Worm (Caenorhabditis elegans) whole organism, late embryonic: ENCODE measurements around the gene F58H1.8.

Source experiments
- C08G9.2 ChIP-seq: sonication (generic microtip); optimal IDR thresholded peaks from 2 replicates; lab custom pipeline; 2016; ENCODE audit warnings: mild to moderate bottlenecking, missing genetic modification characterization, moderate library complexity, missing compliant biosample characterization
- C38D4.7 ChIP-seq: fragments of 200-800 bp; sonication (Bioruptor generic); optimal IDR thresholded peaks from 2 replicates; lab custom pipeline; 2018; ENCODE audit warnings: mild to moderate bottlenecking, missing genetic modification characterization, moderate library complexity, missing compliant biosample characterization
- F13H6.1 ChIP-seq: sonication (generic microtip); optimal IDR thresholded peaks from 2 replicates; lab custom pipeline; 2016; ENCODE audit warnings: missing genetic modification characterization, missing compliant biosample characterization
- Y22D7AL.16 ChIP-seq: sonication (generic microtip); optimal IDR thresholded peaks from 2 replicates; lab custom pipeline; 2016; ENCODE audit warnings: missing genetic modification characterization, missing compliant biosample characterization
- ama-1 ChIP-seq: fragments of 150-350 bp; optimal IDR thresholded peaks from 2 replicates; lab custom pipeline; 2014
- ceh-14 ChIP-seq: sonication (generic microtip); optimal IDR thresholded peaks from 2 replicates; lab custom pipeline; 2016; ENCODE audit warnings: missing genotype, missing genetic modification characterization, missing compliant biosample characterization
- ceh-2 ChIP-seq: sonication (generic microtip); optimal IDR thresholded peaks from 2 replicates; lab custom pipeline; 2016; ENCODE audit warnings: missing genotype, missing genetic modification characterization, missing compliant biosample characterization
- ceh-24 ChIP-seq: sonication (generic microtip); optimal IDR thresholded peaks from 2 replicates; lab custom pipeline; 2016; ENCODE audit warnings: mild to moderate bottlenecking, missing genetic modification characterization, missing compliant biosample characterization
- ceh-30 ChIP-seq: fragments of 150-350 bp; optimal IDR thresholded peaks from 2 replicates; lab custom pipeline; 2014; ENCODE audit warnings: missing biosample characterization, missing genetic modification characterization
- ceh-31 ChIP-seq: sonication (generic microtip); optimal IDR thresholded peaks from 2 replicates; lab custom pipeline; 2016; ENCODE audit warnings: missing genetic modification characterization, missing compliant biosample characterization
- ceh-34 ChIP-seq: sonication (generic microtip); optimal IDR thresholded peaks from 2 replicates; lab custom pipeline; 2016; ENCODE audit warnings: mild to moderate bottlenecking, missing genetic modification characterization, missing compliant biosample characterization
- ceh-48 ChIP-seq: sonication (generic microtip); optimal IDR thresholded peaks from 2 replicates; lab custom pipeline; 2016; ENCODE audit warnings: missing genetic modification characterization, inconsistent platforms, missing compliant biosample characterization
- ceh-6 ChIP-seq: fragments of 200-800 bp; sonication (Bioruptor generic); optimal IDR thresholded peaks from 2 replicates; lab custom pipeline; 2018; ENCODE audit warnings: mild to moderate bottlenecking, missing genetic modification characterization, missing compliant biosample characterization
- dve-1 ChIP-seq: sonication (generic microtip); optimal IDR thresholded peaks from 2 replicates; lab custom pipeline; 2017; ENCODE audit warnings: antibody characterized with exemption, mild to moderate bottlenecking, missing genetic modification characterization, missing compliant biosample characterization
- elt-2 ChIP-seq: sonication (generic microtip); optimal IDR thresholded peaks from 2 replicates; lab custom pipeline; 2016; ENCODE audit warnings: missing genetic modification reagents, missing genetic modification characterization, missing compliant biosample characterization
- elt-4 ChIP-seq: sonication (generic microtip); optimal IDR thresholded peaks from 2 replicates; lab custom pipeline; 2016; ENCODE audit warnings: missing genetic modification characterization, missing compliant biosample characterization
- ets-4 ChIP-seq: sonication (generic microtip); optimal IDR thresholded peaks from 2 replicates; lab custom pipeline; 2016; ENCODE audit warnings: missing genetic modification characterization, missing compliant biosample characterization
- eyg-1 ChIP-seq: sonication (generic microtip); optimal IDR thresholded peaks from 2 replicates; lab custom pipeline; 2016; ENCODE audit warnings: missing genotype, missing genetic modification characterization, missing compliant biosample characterization
- fax-1 ChIP-seq: sonication (generic microtip); optimal IDR thresholded peaks from 2 replicates; lab custom pipeline; 2016; ENCODE audit warnings: missing genotype, missing genetic modification characterization, missing compliant biosample characterization
- fkh-10 ChIP-seq: fragments of 150-350 bp; optimal IDR thresholded peaks from 2 replicates; lab custom pipeline; 2014; ENCODE audit warnings: missing biosample characterization, missing genetic modification reagents, missing genetic modification characterization
- fkh-6 ChIP-seq: sonication (generic microtip); optimal IDR thresholded peaks from 2 replicates; lab custom pipeline; 2016; ENCODE audit warnings: missing genetic modification characterization, missing compliant biosample characterization
- gmeb-2 ChIP-seq: sonication (generic microtip); optimal IDR thresholded peaks from 2 replicates; lab custom pipeline; 2016; ENCODE audit warnings: missing genetic modification characterization, inconsistent platforms, missing compliant biosample characterization
- hlh-8 ChIP-seq: sonication (generic microtip); optimal IDR thresholded peaks from 2 replicates; lab custom pipeline; 2016; ENCODE audit warnings: missing genotype, missing genetic modification characterization, missing compliant biosample characterization
- lim-6 ChIP-seq: sonication (generic microtip); optimal IDR thresholded peaks from 2 replicates; lab custom pipeline; 2016; ENCODE audit warnings: missing genetic modification characterization, missing compliant biosample characterization
- mec-3 ChIP-seq: sonication (generic microtip); optimal IDR thresholded peaks from 2 replicates; lab custom pipeline; 2016; ENCODE audit warnings: borderline replicate concordance, missing genetic modification characterization, missing compliant biosample characterization
- nfya-1 ChIP-seq: sonication (generic microtip); optimal IDR thresholded peaks from 2 replicates; lab custom pipeline; 2017; ENCODE audit warnings: missing genetic modification characterization, mild to moderate bottlenecking, missing compliant biosample characterization, antibody characterized with exemption, moderate library complexity
- nhr-11 ChIP-seq: fragments of 150-350 bp; optimal IDR thresholded peaks from 2 replicates; lab custom pipeline; 2014; ENCODE audit warnings: missing biosample characterization, missing genetic modification characterization
- nhr-232 ChIP-seq: sonication (generic microtip); optimal IDR thresholded peaks from 2 replicates; lab custom pipeline; 2016; ENCODE audit warnings: missing genetic modification characterization, missing compliant biosample characterization
- pat-9 ChIP-seq: fragments of 200-800 bp; sonication (Bioruptor generic); optimal IDR thresholded peaks from 2 replicates; lab custom pipeline; 2018; ENCODE audit warnings: mild to moderate bottlenecking, missing genetic modification characterization, moderate library complexity, missing compliant biosample characterization
- pax-1 ChIP-seq: fragments of 150-350 bp; optimal IDR thresholded peaks from 2 replicates; lab custom pipeline; 2014; ENCODE audit warnings: missing biosample characterization, missing genetic modification characterization
- pha-4 ChIP-seq: fragments of 150-350 bp; optimal IDR thresholded peaks from 2 replicates; lab custom pipeline; 2018; ENCODE audit warnings: missing biosample characterization, missing genetic modification reagents, missing genetic modification characterization
- pqm-1 ChIP-seq: sonication (generic microtip); optimal IDR thresholded peaks from 2 replicates; lab custom pipeline; 2016; ENCODE audit warnings: missing genetic modification characterization, missing compliant biosample characterization
- pros-1 ChIP-seq: fragments of 150-350 bp; optimal IDR thresholded peaks from 2 replicates; lab custom pipeline; 2014; ENCODE audit warnings: missing biosample characterization, missing genetic modification reagents, missing genetic modification characterization
- ref-2 ChIP-seq: sonication (generic microtip); optimal IDR thresholded peaks from 2 replicates; lab custom pipeline; 2016; ENCODE audit warnings: missing genetic modification characterization, missing compliant biosample characterization
- rnt-1 ChIP-seq: sonication (generic microtip); optimal IDR thresholded peaks from 2 replicates; lab custom pipeline; 2016; ENCODE audit warnings: missing genetic modification characterization, missing compliant biosample characterization
- tbx-2 ChIP-seq: sonication (generic microtip); optimal IDR thresholded peaks from 2 replicates; lab custom pipeline; 2016; ENCODE audit warnings: missing genetic modification characterization, missing compliant biosample characterization
- tbx-7 ChIP-seq: sonication (generic microtip); optimal IDR thresholded peaks from 2 replicates; lab custom pipeline; 2016; ENCODE audit warnings: missing genotype, missing genetic modification characterization, missing compliant biosample characterization
- ttx-3 ChIP-seq: sonication (generic microtip); optimal IDR thresholded peaks from 2 replicates; lab custom pipeline; 2016; ENCODE audit warnings: missing genetic modification reagents, missing genetic modification characterization, missing compliant biosample characterization
- unc-3 ChIP-seq, 2 experiments: fragments of 200-800 bp in 1 of 2; sonication (Bioruptor generic) in 1 of 2; sonication (generic microtip) in 1 of 2; conservative IDR thresholded peaks in 1 of 2; optimal IDR thresholded peaks in 1 of 2; 2 replicates each; pipeline versions ENCODE4 v1.3.6 to Lab custom; 2016 to 2022; ENCODE audit warnings: missing compliant biosample characterization in 2 of 2, missing genetic modification characterization in 2 of 2, missing genetic modification reagents in 1 of 2
- unc-42 ChIP-seq: sonication (generic microtip); optimal IDR thresholded peaks from 2 replicates; lab custom pipeline; 2016; ENCODE audit warnings: missing genotype, missing genetic modification characterization, missing compliant biosample characterization
- unc-55 ChIP-seq: sonication (generic microtip); optimal IDR thresholded peaks from 2 replicates; lab custom pipeline; 2017; ENCODE audit warnings: missing biosample characterization, missing genetic modification reagents, missing genetic modification characterization
- unc-86 ChIP-seq: sonication (generic microtip); optimal IDR thresholded peaks from 2 replicates; lab custom pipeline; 2016; ENCODE audit warnings: missing genetic modification characterization, missing compliant biosample characterization
- ztf-16 ChIP-seq: sonication (generic microtip); optimal IDR thresholded peaks from 2 replicates; lab custom pipeline; 2017; ENCODE audit warnings: missing genetic modification characterization, missing compliant biosample characterization

F58H1.8 gene

DNA sequence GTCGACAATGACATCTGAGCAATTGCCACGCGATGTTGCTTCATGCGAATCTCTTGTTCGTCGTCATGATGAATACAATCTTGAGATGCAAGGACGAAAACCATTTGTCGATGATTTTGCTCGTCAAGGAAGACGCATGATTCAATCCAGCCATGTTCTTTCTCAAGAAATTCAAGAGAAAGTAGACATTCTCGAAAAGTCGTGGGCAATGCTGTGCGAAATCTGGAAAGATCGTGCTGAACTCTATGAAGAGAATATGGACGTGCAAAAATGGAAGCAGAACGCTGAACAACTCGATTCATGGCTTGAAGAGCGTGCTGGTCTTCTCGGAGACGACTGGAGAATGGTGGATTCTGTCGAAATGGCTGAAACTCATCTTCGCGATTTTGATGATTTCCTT, 21.7 kb upstream of the F58H1.8 start:
- TF ChIP-seq fkh-10, result no peak
- TF ChIP-seq pax-1 (tag; lab: Kevin White, UChicago), result no peak
- TF ChIP-seq unc-3 (GFP tag; conservative IDR thresholded peaks at IDR 0.05; lab: Robert Waterston, UW), result no peak
- no peak for TF ChIP-seq unc-3 (tag; optimal IDR thresholded peaks at IDR 0.05; lab: Kevin White, UChicago)
- TF ChIP-seq fax-1 (tag; lab: Kevin White, UChicago), result no peak
- no peak for TF ChIP-seq unc-55
- no peak for TF ChIP-seq pqm-1 (tag; lab: Kevin White, UChicago)
- no peak for TF ChIP-seq ceh-31 (tag; lab: Kevin White, UChicago)
- no peak for TF ChIP-seq pat-9 (tag; lab: Kevin White, UChicago)
- no peak for TF ChIP-seq F13H6.1 (tag; lab: Kevin White, UChicago)
- no peak for TF ChIP-seq ceh-34 (tag; lab: Kevin White, UChicago)
- no peak for TF ChIP-seq ama-1
- no peak for TF ChIP-seq C38D4.7
- TF ChIP-seq ztf-16 (tag; lab: Kevin White, UChicago), result no peak
- TF ChIP-seq Y22D7AL.16, result no peak
- no peak for TF ChIP-seq tbx-7 (tag; lab: Kevin White, UChicago)
- TF ChIP-seq mec-3, result no peak
- TF ChIP-seq lim-6, result no peak
- no peak for TF ChIP-seq ceh-6 (GFP tag; lab: Kevin White, UChicago)
- TF ChIP-seq eyg-1 (tag; lab: Kevin White, UChicago), result no peak

ce11 chrV:11917186-11917585, 17.8 kb upstream of the F58H1.8 start, which contains the start of gene R31.2:
Gene R31.2, plus strand, starts transcription at chrV:11917573.
- TF ChIP-seq ztf-16 (tag; lab: Kevin White, UChicago) (no peak), pqm-1 (tag; lab: Kevin White, UChicago) (no peak), ttx-3 (tag; lab: Kevin White, UChicago) (no peak)
- TF ChIP-seq, all 69 proteins: peak for 0

ce11 chrV:11919639-11920038, 15.3 kb upstream of the F58H1.8 start:
- TF ChIP-seq pha-4 (tag; lab: Kevin White, UChicago) (no peak), gmeb-2 (tag; lab: Kevin White, UChicago) (no peak), C08G9.2 (tag; lab: Kevin White, UChicago) (no peak), elt-4 (tag; lab: Kevin White, UChicago) (no peak), tbx-2 (tag; lab: Kevin White, UChicago) (no peak), F13H6.1 (tag; lab: Kevin White, UChicago) (no peak), pros-1 (tag; lab: Kevin White, UChicago) (no peak), Y22D7AL.16 (no peak), ets-4 (tag; lab: Kevin White, UChicago) (no peak), mec-3 (no peak), unc-42 (tag; lab: Kevin White, UChicago) (no peak), nfya-1 (tag; lab: Kevin White, UChicago) (no peak), ceh-30 (tag; lab: Kevin White, UChicago) (no peak)

DNA sequence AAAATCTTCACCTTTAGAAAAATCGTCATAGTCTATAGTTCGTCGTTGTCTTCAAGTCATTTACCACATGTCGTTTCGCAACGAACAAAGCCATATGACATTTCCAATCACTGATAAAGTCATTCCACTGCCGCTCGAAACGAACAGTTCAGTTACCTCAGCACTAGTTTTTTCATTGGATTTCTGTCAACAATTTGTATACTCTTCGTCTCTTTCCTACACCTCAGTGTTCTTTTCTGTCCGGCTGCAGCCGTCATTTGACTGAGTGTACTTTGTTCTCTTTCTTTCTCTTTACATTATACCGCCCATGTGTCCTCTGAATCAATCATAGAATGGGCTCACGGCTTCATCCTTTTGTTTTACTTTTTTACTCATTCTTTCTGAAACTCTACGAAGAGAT, 13.7 kb upstream of the F58H1.8 start:
- TF ChIP-seq lim-6 (no peak), unc-55 (peak; percentile 55)

DNA sequence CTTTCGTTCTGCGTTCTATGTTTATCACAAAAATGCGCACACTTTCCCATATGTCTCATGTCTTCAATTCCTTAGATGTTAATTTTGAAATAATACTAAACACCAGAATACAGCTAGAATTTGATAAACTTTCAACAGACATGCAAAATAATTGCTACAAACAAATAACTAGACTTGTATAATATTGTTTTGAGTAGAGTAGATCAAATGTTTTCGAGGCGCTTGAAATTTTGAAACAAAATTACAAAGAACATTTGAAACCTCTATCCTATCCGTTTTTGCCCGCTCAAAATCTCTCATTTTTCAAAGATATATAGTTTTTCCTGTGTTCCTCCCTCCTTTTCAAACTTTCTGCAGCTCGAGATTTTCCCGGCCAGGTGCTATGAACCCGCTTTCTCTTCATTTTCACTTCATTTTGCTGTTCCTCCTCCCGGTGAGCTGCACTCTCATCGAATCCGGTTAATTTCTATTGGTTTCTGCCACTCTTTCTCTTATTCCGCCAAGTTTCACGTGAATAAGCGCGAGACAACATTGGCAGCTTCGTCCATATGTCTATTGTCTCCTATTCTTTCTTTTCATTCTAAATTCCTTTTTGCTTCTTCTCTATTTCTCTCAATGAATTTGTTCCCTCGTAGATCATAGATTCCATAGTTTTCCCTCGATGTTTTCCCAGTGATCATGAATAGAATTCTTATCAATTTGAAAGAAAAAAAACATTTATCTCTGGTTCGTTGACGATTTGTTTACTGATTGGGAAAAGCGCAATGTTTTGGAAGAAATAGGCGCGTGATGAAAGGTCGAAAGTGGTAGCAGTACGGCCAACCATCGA, 13.0 kb upstream of the F58H1.8 start:
- TF ChIP-seq unc-86 (tag; lab: Kevin White, UChicago) (no peak), dve-1 (tag; lab: Kevin White, UChicago) (no peak), ama-1 (no peak), ceh-31 (tag; lab: Kevin White, UChicago) (peak; percentile 45), rnt-1 (tag; lab: Kevin White, UChicago) (peak; percentile 4), C08G9.2 (tag; lab: Kevin White, UChicago) (no peak), ref-2 (tag; lab: Kevin White, UChicago) (no peak), elt-2 (no peak), eyg-1 (tag; lab: Kevin White, UChicago) (no peak), nhr-232 (tag; lab: Kevin White, UChicago) (no peak), unc-42 (tag; lab: Kevin White, UChicago) (no peak), elt-4 (tag; lab: Kevin White, UChicago) (no peak), C38D4.7 (no peak), ceh-24 (tag; lab: Kevin White, UChicago) (no peak), ceh-48 (no peak), nhr-11 (no peak), ceh-2 (tag; lab: Kevin White, UChicago) (no peak), hlh-8 (tag; lab: Kevin White, UChicago) (no peak), ceh-14 (tag; lab: Kevin White, UChicago) (no peak), Y22D7AL.16 (no peak), fkh-6 (tag; lab: Kevin White, UChicago) (no peak), pros-1 (tag; lab: Kevin White, UChicago) (no peak)
